Fruit fly (Drosophila melanogaster) whole organism, embryonic: ENCODE results near the gene Appl.

Experiments
- Abd-B ChIP-seq: fragments of 200-800 bp; sonication (Bioruptor generic); optimal IDR thresholded peaks from 2 replicates; lab custom pipeline; 2018; ENCODE audit warnings: missing biosample characterization, mild to moderate bottlenecking, missing genetic modification characterization, moderate library complexity
- CG15269 ChIP-seq: fragments of 200-800 bp; sonication (Bioruptor generic); optimal IDR thresholded peaks from 2 replicates; lab custom pipeline; 2018; ENCODE audit warnings: missing biosample characterization, mild to moderate bottlenecking, missing genetic modification characterization, moderate library complexity
- CG18476 ChIP-seq: fragments of 200-800 bp; sonication (Bioruptor generic); optimal IDR thresholded peaks from 2 replicates; lab custom pipeline; 2016; ENCODE audit warnings: missing biosample characterization, mild to moderate bottlenecking, missing genetic modification characterization
- CG8924 ChIP-seq: fragments of 200-800 bp; optimal IDR thresholded peaks from 3 replicates; lab custom pipeline; 2019; ENCODE audit warnings: missing biosample characterization, mild to moderate bottlenecking, missing genetic modification characterization, moderate library complexity
- Dip3 ChIP-seq: fragments of 200-800 bp; sonication (Bioruptor generic); optimal IDR thresholded peaks from 3 replicates; lab custom pipeline; 2016; ENCODE audit warnings: missing biosample characterization, missing genetic modification characterization
- Sox102F ChIP-seq: fragments of 200-800 bp; sonication (Bioruptor generic); optimal IDR thresholded peaks from 2 replicates; lab custom pipeline; 2018; ENCODE audit warnings: missing biosample characterization, mild to moderate bottlenecking, missing genetic modification characterization, moderate library complexity
- fd96Cb ChIP-seq: fragments of 200-800 bp; sonication (Bioruptor generic); optimal IDR thresholded peaks from 2 replicates; lab custom pipeline; 2018; ENCODE audit warnings: missing biosample characterization, mild to moderate bottlenecking, missing genetic modification characterization, moderate library complexity
- onecut ChIP-seq: fragments of 200-800 bp; sonication (Bioruptor generic); IDR thresholded peaks from 2 replicates; pipeline ENCODE4 v1.3.6; 2022; ENCODE audit warnings: missing biosample characterization, missing genetic modification characterization
- pfk ChIP-seq: fragments of 200-800 bp; sonication (Bioruptor generic); optimal IDR thresholded peaks from 2 replicates; lab custom pipeline; 2018; ENCODE audit warnings: missing biosample characterization, mild to moderate bottlenecking, missing genetic modification characterization, moderate library complexity
- slbo ChIP-seq: fragments of 200-800 bp; sonication (Bioruptor generic); IDR thresholded peaks from 2 replicates; pipeline ENCODE4 v1.3.6; 2022; ENCODE audit warnings: missing biosample characterization, missing genetic modification characterization

DNA sequence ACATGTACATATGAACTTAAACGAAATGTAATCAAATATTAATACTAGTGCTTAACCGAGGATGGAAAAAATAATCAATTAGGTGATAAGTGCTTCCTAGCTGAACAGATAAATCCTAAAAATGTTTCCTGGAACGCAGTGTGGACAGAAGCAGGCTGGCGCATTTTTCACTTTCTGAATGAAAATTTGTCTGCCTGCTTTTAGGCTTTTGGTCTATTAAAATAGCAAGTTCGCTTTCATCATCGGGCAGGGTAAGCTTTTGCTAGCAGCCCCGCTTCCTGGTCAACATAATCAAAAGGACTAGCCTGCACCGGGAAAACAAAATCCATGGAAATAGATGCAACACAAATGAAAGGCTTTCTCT lies 36.1 kb upstream of the Appl start:
- no peak for TF ChIP-seq onecut (GFP tag; lab: Robert Waterston, UW)
- no peak for TF ChIP-seq slbo
- TF ChIP-seq Sox102F (GFP tag; lab: Kevin White, UChicago) = no peak
- no peak for TF ChIP-seq CG15269 (tag; lab: Kevin White, UChicago)
- no peak for TF ChIP-seq fd96Cb
- TF ChIP-seq CG18476 (GFP tag; lab: Kevin White, UChicago) = no peak
- TF ChIP-seq pfk (GFP tag; lab: Kevin White, UChicago) = no peak
- no peak for TF ChIP-seq Abd-B
- TF ChIP-seq CG8924 (tag; lab: Kevin White, UChicago) = no peak
- TF ChIP-seq Dip3 (GFP tag; lab: Kevin White, UChicago) = no peak
